Worm (Caenorhabditis elegans) whole organism, L1 larva: ENCODE results near the gene wdr-83.

Experiments
- ceh-90 ChIP-seq: sonication (generic microtip); optimal IDR thresholded peaks from 2 replicates; lab custom pipeline; 2016; ENCODE audit warnings: missing genetic modification characterization, missing compliant biosample characterization
- lir-3 ChIP-seq: sonication (generic microtip); optimal IDR thresholded peaks from 2 replicates; lab custom pipeline; 2016; ENCODE audit warnings: mild to moderate bottlenecking, missing genetic modification characterization, moderate library complexity, missing compliant biosample characterization; ENCODE audit not compliant: poor library complexity
- mep-1 ChIP-seq: fragments of 150-350 bp; optimal IDR thresholded peaks from 2 replicates; lab custom pipeline; 2014; ENCODE audit warnings: missing biosample characterization, missing genetic modification characterization
- nhr-85 ChIP-seq: sonication (generic microtip); peaks from one replicate; lab custom pipeline; 2016; ENCODE audit warnings: missing genetic modification characterization, inconsistent platforms, missing compliant biosample characterization

ce11 chrII:5008033-5008432, 23.5 kb downstream of the wdr-83 start, which contains the start of gene F59A6.3:
- TF ChIP-seq mep-1 (no peak), nhr-85 (tag; lab: Kevin White, UChicago) (no peak), ceh-90 (tag; lab: Kevin White, UChicago) (no peak), lir-3 (tag; lab: Kevin White, UChicago) (no peak)
